Fruit fly (Drosophila melanogaster) whole organism: ENCODE data around the gene Rab14.

Experiments
- CG8478 ChIP-seq: fragments of >200 bp; optimal IDR thresholded peaks from 2 replicates; lab custom pipeline; 2018; ENCODE audit warnings: inconsistent platforms
- Dll ChIP-seq: fragments of >200 bp; optimal IDR thresholded peaks from 2 replicates; lab custom pipeline; 2017
- EcR ChIP-seq, 2 experiments: fragments of >200 bp; optimal IDR thresholded peaks; 2 replicates each; lab custom pipeline; 2017; ENCODE audit warnings: missing biosample characterization in 2 of 2, missing genetic modification characterization in 2 of 2, missing genetic modification reagents in 2 of 2
- pan ChIP-seq: fragments of >200 bp; optimal IDR thresholded peaks from 2 replicates; lab custom pipeline; 2017
- psq ChIP-seq: fragments of >200 bp; optimal IDR thresholded peaks from 2 replicates; lab custom pipeline; 2017
- usp ChIP-seq: fragments of >200 bp; optimal IDR thresholded peaks from 2 replicates; lab custom pipeline; 2017; ENCODE audit warnings: missing biosample characterization, missing genetic modification characterization, mixed read lengths

Gene Rab14

DNA sequence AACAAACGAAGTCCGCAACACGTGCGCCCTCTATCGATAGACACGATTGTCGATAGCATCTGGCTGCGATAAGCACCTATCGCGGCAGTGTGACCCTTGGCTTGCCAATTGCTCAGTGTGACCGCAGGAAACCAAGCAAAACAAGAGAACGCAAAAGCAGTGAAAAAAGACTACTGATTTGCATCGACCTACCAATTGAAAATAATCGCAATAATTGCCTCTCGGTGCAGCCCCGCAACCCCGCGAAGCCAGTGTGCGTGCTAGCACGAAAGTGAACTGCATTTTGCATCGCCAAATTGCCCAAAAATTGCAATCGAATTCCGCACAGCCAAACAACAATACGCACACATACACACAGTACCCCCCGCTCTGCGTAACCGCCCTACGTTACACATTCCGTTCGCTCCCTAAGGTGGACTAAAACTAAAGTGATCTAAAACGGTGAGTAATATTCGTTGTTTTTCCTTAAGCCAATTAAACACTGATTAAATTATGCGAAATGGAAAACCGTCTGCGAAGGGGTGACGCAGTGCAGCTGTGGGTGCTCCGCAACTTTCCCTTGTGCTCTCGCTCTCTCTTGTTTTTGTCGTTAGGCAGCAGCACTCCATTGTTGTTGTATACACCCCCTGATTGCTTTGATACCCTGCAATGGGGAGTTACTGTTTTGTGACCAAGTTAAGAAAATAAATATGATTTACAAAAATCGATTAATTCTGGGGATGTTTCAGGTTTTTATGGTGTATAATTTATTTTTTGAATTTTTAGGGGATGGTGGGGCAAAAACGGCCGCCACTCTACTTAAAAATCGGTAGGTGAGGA is at the start of gene Rab14:
TSS of gene Rab14 (plus strand) at position 113 of the 819 bp plus-strand sequence.
- TF ChIP-seq usp (GFP tag; lab: Kevin White, UChicago) (no peak), pan (lab: Kevin White, UChicago) (peak; percentile 25)

DNA sequence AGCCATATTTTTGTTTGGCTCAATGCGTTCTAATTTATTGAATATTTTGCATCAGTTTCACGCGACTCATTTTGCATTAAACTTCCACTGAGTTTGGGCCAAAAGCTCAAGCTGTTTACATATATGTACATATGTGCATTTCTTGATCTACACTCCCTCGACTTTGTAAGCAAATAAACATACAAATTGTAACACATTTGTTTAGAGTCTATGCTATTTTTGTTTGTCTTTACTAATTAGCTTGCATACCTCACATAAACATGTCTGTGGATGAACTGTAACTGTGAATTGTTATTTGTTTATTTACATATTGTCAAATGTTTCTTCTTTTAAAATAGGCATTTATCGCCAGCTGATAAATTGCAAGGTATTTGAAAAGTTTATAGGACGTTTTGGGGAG is 47.4 kb upstream of the Rab14 start:
- no peak for TF ChIP-seq pan (lab: Kevin White, UChicago)
- no peak for TF ChIP-seq psq (lab: Kevin White, UChicago)
- no peak for TF ChIP-seq usp (GFP tag; lab: Kevin White, UChicago)
- no peak for TF ChIP-seq CG8478

DNA sequence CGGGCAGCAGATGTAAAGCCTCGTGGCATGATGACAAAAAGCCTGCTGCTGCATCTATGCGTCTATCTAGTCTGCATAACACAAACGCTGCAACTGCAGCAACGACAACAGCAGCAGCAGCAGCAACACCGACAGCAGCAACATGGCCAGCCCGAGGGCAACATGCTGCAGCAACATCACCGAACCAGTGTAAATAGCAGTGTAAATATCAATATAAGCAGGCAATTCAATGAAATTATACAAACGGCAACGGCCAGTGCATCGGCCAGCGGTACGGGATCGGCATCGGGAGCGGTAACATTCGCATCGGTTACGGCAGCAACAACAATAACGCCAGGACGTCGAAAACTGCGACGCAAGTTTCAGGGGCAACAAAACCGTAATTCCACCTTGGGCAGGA is 46.7 kb upstream of the Rab14 start:
- TF ChIP-seq EcR (GFP tag; optimal IDR thresholded peaks at IDR 0.05; lab: Kevin White, UChicago): no peak

- TF ChIP-seq psq (lab: Kevin White, UChicago) (no peak), Dll (lab: Kevin White, UChicago) (no peak), pan (lab: Kevin White, UChicago) (no peak), EcR (GFP tag; optimal IDR thresholded peaks at IDR 0.05; lab: Kevin White, UChicago) (no peak), usp (GFP tag; lab: Kevin White, UChicago) (no peak), CG8478 (no peak)
Measured at dm6 chr2L:14308661-14309060, 46.3 kb upstream of the Rab14 start.

DNA sequence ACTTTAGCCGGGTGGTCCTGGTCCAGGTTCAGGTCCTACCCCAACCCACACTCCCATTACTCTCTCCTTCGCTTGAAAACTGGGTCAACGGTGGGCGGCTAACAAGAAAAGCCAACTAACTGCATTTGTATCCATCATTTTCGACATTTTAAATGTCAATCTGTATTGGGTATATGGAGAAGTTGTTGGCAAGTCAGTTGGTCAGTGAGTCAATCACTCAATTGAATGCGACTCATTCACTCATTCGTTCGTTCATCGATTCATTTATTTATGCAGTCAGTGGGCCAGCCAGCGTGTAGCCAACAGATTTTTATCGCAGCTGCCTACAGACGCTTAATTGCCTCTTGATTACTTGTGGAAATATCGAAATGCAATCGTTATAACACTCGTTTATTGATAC is 38.2 kb upstream of the Rab14 start:
- TF ChIP-seq psq (lab: Kevin White, UChicago) (no peak), pan (lab: Kevin White, UChicago) (no peak), Dll (lab: Kevin White, UChicago) (no peak), usp (GFP tag; lab: Kevin White, UChicago) (no peak), CG8478 (no peak), EcR (GFP tag; optimal IDR thresholded peaks at IDR 0.05; lab: Kevin White, UChicago) (no peak)

DNA sequence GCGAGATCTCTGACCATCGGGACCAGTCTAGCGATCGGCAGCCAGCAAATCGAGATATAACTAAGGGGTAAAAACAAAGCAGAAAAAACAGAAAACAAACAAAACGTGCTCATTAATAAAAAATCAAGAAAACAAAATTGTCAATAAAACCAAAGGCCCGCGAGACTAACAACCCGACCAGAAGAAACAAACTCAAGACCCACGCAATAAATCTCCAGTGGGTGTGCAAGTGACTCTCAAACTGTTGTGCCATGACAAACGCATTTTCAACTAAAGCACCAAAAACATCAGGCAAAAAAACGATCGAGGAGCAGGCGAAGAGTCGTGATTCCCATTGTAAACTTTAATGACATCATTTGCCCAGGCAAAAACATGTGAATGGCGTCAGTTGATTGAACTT is 37.0 kb upstream of the Rab14 start:
- TF ChIP-seq usp (GFP tag; lab: Kevin White, UChicago) (no peak), EcR (GFP tag; optimal IDR thresholded peaks at IDR 0.05; lab: Kevin White, UChicago) (no peak), Dll (lab: Kevin White, UChicago) (no peak), psq (lab: Kevin White, UChicago) (no peak), pan (lab: Kevin White, UChicago) (no peak), CG8478 (no peak)

DNA sequence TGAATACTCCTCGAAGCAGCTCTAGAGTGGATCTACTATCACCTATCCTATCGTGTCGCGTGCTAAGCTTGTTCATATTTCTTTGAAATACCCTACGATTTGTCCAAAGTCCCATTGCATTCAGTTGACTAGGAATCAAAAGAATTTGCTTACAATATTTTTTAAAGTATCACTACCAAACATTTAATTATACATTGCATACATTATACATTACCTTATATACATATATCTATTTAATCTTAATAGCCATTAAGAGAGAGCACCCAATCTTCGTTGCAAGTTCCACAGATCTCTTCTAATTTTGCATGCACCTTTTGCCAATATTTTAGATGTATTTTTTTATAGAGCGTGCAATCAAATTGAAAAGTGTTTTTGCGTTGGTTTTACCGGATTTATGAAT is 36.3 kb upstream of the Rab14 start:
- TF ChIP-seq psq (lab: Kevin White, UChicago): no peak
- TF ChIP-seq EcR (GFP tag; optimal IDR thresholded peaks at IDR 0.05; lab: Kevin White, UChicago): no peak
- no peak for TF ChIP-seq Dll (lab: Kevin White, UChicago)
- TF ChIP-seq pan (lab: Kevin White, UChicago): no peak
- TF ChIP-seq CG8478: no peak
- TF ChIP-seq usp (GFP tag; lab: Kevin White, UChicago): no peak

DNA sequence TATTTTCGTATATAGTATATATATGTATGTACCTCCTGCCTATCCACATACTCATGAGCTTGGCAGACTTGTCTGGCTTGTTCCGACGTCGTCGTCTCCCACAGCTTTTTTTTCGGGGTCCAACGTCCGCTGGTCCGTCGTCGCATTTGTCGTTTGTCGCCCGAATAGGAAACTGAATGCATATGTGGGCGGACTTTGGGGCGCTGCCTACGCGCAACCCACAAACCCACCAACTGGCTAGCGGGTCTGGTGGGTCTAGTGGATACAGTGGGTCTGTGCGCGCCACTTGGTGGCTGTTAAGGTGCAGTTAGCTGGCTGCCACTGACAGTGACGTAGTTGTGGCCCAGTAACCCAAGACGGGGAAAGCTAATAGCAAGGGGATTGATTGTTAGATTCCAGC is 35.9 kb upstream of the Rab14 start:
- no peak for TF ChIP-seq EcR (GFP tag; optimal IDR thresholded peaks at IDR 0.05; lab: Kevin White, UChicago)
- no peak for TF ChIP-seq CG8478
- no peak for TF ChIP-seq usp (GFP tag; lab: Kevin White, UChicago)
- no peak for TF ChIP-seq psq (lab: Kevin White, UChicago)
- no peak for TF ChIP-seq pan (lab: Kevin White, UChicago)
- TF ChIP-seq Dll (lab: Kevin White, UChicago): no peak

- TF ChIP-seq usp (GFP tag; lab: Kevin White, UChicago) (no peak), EcR (GFP tag; optimal IDR thresholded peaks at IDR 0.05; lab: Kevin White, UChicago) (no peak), pan (lab: Kevin White, UChicago) (no peak), Dll (lab: Kevin White, UChicago) (no peak), CG8478 (no peak), psq (lab: Kevin White, UChicago) (no peak)
Measured at dm6 chr2L:14333965-14334364, 21.0 kb upstream of the Rab14 start, which contains the start of gene CG33090. Gene CG33090, plus strand, starts transcription at chr2L:14334158.

dm6 chr2L:14336311-14336836 is 18.6 kb upstream of the Rab14 start:
- TF ChIP-seq usp (GFP tag; lab: Kevin White, UChicago) (no peak), Dll (lab: Kevin White, UChicago) (no peak), psq (lab: Kevin White, UChicago) (no peak), CG8478 (no peak), EcR (GFP tag; optimal IDR thresholded peaks at IDR 0.05; lab: Kevin White, UChicago) (no peak), pan (lab: Kevin White, UChicago) (no peak)

- TF ChIP-seq CG8478 (no peak), Dll (lab: Kevin White, UChicago) (no peak), pan (lab: Kevin White, UChicago) (no peak), usp (GFP tag; lab: Kevin White, UChicago) (no peak), psq (lab: Kevin White, UChicago) (no peak), EcR (GFP tag; optimal IDR thresholded peaks at IDR 0.05; lab: Kevin White, UChicago) (no peak)
Measured at dm6 chr2L:14337940-14338339, 17.0 kb upstream of the Rab14 start, which contains the start of gene CG15286. Gene CG15286, plus strand, starts transcription at chr2L:14338240.

- TF ChIP-seq usp (GFP tag; lab: Kevin White, UChicago) (no peak), psq (lab: Kevin White, UChicago) (no peak), EcR (GFP tag; optimal IDR thresholded peaks at IDR 0.05; lab: Kevin White, UChicago) (no peak)
Measured at dm6 chr2L:14340964-14341363, 14.0 kb upstream of the Rab14 start.
